Fruit fly (Drosophila melanogaster) whole organism: ENCODE data around the gene CG6966.
A peak's percentile ranks its signal among the peaks of the same experiment; 100 is the strongest.

Experiments used
- CG8478 ChIP-seq: fragments of >200 bp; optimal IDR thresholded peaks from 2 replicates; lab custom pipeline; 2018; ENCODE audit warnings: inconsistent platforms
- Dll ChIP-seq: fragments of >200 bp; optimal IDR thresholded peaks from 2 replicates; lab custom pipeline; 2017
- EcR ChIP-seq, 2 experiments: fragments of >200 bp; optimal IDR thresholded peaks; 2 replicates each; lab custom pipeline; 2017; ENCODE audit warnings: missing biosample characterization in 2 of 2, missing genetic modification characterization in 2 of 2, missing genetic modification reagents in 2 of 2
- pan ChIP-seq: fragments of >200 bp; optimal IDR thresholded peaks from 2 replicates; lab custom pipeline; 2017
- psq ChIP-seq: fragments of >200 bp; optimal IDR thresholded peaks from 2 replicates; lab custom pipeline; 2017
- usp ChIP-seq: fragments of >200 bp; optimal IDR thresholded peaks from 2 replicates; lab custom pipeline; 2017; ENCODE audit warnings: missing biosample characterization, missing genetic modification characterization, mixed read lengths

Gene CG6966

DNA sequence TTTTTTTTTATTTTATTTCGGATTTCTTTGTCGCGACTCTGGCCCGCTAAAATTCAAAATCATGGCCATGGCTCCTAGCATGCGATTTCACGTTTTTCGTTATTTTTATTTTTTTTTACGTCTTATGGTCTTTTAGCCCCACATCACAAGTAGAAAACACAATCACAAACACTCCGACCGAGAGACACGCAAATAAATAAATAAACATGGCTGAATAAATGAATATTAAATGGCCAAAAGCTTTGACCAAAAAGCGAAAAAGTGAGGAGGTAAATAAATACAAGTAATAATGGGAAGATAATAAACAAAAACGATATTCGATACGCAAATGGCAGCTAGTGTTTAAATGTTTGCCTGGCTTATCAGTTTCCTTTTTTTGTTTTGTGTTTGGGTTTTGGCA, 32.6 kb upstream of the CG6966 start:
- TF ChIP-seq CG8478 (lab: Kevin White, UChicago) = no peak
- no peak for TF ChIP-seq psq (lab: Kevin White, UChicago)
- TF ChIP-seq EcR (GFP tag; optimal IDR thresholded peaks at IDR 0.05; lab: Kevin White, UChicago) = no peak
- no peak for TF ChIP-seq Dll (lab: Kevin White, UChicago)
- no peak for TF ChIP-seq usp (GFP tag; lab: Kevin White, UChicago)
- no peak for TF ChIP-seq pan (lab: Kevin White, UChicago)

- TF ChIP-seq psq (lab: Kevin White, UChicago) (no peak), usp (GFP tag; lab: Kevin White, UChicago) (no peak), CG8478 (lab: Kevin White, UChicago) (no peak), EcR (GFP tag; optimal IDR thresholded peaks at IDR 0.05; lab: Kevin White, UChicago) (no peak), Dll (lab: Kevin White, UChicago) (no peak), pan (lab: Kevin White, UChicago) (no peak)
Observed at dm6 chr3R:15125796-15126195, 30.4 kb upstream of the CG6966 start.

- TF ChIP-seq EcR (GFP tag; optimal IDR thresholded peaks at IDR 0.05; lab: Kevin White, UChicago) (no peak), CG8478 (lab: Kevin White, UChicago) (no peak), usp (GFP tag; lab: Kevin White, UChicago) (no peak)
Observed at dm6 chr3R:15124559-15124958, 29.1 kb upstream of the CG6966 start.

dm6 chr3R:15123036-15123715, 27.7 kb upstream of the CG6966 start:
- TF ChIP-seq pan (lab: Kevin White, UChicago) = no peak
- no peak for TF ChIP-seq CG8478 (lab: Kevin White, UChicago)
- no peak for TF ChIP-seq psq (lab: Kevin White, UChicago)
- TF ChIP-seq Dll (lab: Kevin White, UChicago) = no peak
- TF ChIP-seq usp (GFP tag; lab: Kevin White, UChicago) = no peak
- no peak for TF ChIP-seq EcR (GFP tag; optimal IDR thresholded peaks at IDR 0.05; lab: Kevin White, UChicago)

DNA sequence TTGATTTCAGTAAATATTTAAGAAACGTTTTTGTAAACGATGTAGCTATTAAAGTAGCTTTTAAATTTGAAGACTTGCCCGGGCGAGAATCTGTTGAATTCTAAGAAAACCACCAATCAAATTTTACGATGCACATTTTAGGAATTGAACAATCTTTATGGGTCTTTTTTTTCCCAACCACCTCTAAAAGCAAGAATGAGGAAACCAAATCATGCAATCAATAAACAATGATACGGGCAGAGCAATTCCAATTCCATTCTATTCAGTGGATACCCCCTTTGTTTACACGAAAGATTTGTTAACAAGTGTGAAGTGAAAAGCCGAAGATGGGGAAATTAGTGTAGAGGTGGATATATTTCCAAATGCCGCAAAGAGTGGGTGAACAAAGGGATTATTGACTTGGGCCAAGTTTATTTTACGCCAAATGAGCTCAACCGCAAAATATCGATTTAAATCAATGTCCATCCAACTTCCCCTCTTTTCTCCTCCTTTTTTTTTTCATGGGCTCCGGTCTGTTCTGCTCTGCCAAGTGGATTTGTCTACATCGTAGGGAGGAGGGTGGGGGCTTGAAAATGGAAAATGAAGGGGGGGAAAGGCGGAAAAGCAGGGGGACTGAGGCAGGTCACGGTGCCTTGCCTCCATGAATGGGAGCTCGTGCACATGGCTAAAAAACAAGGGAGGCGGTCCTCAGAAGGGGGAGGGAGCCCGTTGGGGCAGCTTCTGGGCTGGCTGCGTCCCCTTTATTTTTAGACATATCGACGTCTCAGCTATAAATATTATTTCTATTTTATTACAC, 26.4 kb upstream of the CG6966 start:
- TF ChIP-seq CG8478 (lab: Kevin White, UChicago) = no peak
- no peak for TF ChIP-seq EcR (GFP tag; optimal IDR thresholded peaks at IDR 0.05; lab: Kevin White, UChicago)
- no peak for TF ChIP-seq pan (lab: Kevin White, UChicago)
- no peak for TF ChIP-seq psq (lab: Kevin White, UChicago)
- TF ChIP-seq usp (GFP tag; lab: Kevin White, UChicago) = no peak
- no peak for TF ChIP-seq Dll (lab: Kevin White, UChicago)

DNA sequence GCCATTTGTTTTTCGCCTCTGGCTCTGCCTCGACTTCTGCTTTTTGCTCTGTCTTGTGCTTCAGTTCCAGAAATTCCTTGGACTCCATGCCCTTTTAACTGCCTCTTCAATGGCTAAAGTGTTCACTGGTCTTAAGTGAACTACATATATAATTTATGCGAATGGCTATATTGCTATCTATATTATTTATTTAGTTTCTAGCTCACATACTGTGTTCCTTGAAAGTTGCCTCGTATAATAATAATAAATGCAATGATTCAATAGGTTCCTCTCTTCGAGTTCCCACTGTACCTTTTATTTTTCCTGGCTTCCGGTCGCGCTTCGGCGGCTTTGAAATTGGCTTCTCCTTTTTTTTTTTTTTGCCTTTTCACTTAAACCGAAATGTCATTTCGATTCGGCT, 24.3 kb upstream of the CG6966 start:
- no peak for TF ChIP-seq Dll (lab: Kevin White, UChicago)
- no peak for TF ChIP-seq CG8478 (lab: Kevin White, UChicago)
- TF ChIP-seq EcR (GFP tag; optimal IDR thresholded peaks at IDR 0.05; lab: Kevin White, UChicago) = no peak
- no peak for TF ChIP-seq psq (lab: Kevin White, UChicago)
- TF ChIP-seq pan (lab: Kevin White, UChicago) = no peak
- TF ChIP-seq usp (GFP tag; lab: Kevin White, UChicago) = no peak

dm6 chr3R:15117765-15118164, 22.3 kb upstream of the CG6966 start:
- TF ChIP-seq pan (lab: Kevin White, UChicago) = no peak
- TF ChIP-seq usp (GFP tag; lab: Kevin White, UChicago) = no peak
- TF ChIP-seq EcR (GFP tag; optimal IDR thresholded peaks at IDR 0.05; lab: Kevin White, UChicago) = no peak
- no peak for TF ChIP-seq CG8478 (lab: Kevin White, UChicago)
- TF ChIP-seq Dll (lab: Kevin White, UChicago) = no peak
- no peak for TF ChIP-seq psq (lab: Kevin White, UChicago)

DNA sequence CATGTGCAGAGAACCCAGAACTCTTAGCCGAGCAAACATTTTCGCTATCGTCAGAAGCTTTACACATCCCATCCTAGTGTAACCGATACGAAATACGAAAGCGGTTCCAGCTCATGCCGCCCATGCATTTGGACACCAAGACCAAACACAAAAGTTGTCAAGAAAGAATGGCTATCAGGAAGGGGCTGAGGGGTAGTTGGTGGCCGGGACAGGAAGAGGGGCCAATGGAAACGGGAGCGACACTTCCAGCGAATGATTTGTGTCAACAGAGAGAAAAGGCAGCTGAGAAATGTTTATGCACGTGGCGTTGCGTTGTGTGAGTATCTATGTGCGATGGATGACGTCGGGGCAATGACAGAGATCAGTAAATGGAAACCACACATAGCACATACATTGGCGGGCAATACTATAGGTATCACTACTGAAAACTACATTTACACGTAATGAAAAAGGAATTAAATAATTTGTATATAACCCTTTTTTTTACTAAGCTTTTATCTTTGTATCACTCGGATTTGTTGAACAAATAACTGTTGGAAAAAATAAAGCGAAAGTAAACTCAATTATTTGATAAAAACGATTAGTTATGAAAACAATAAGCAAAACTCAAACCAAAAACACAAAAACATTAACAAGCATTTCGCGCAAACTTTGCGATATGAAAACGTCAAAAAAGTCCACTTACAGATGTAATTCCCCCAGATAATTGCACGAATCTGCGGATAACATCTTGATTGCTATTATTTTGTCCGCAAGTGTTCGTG, 19.2 kb upstream of the CG6966 start:
- TF ChIP-seq CG8478 (lab: Kevin White, UChicago) (no peak), Dll (lab: Kevin White, UChicago) (no peak), pan (lab: Kevin White, UChicago) (no peak), psq (lab: Kevin White, UChicago) (no peak), EcR (GFP tag; optimal IDR thresholded peaks at IDR 0.05; lab: Kevin White, UChicago) (peak in 1 of 2 experiments; percentile 21)

DNA sequence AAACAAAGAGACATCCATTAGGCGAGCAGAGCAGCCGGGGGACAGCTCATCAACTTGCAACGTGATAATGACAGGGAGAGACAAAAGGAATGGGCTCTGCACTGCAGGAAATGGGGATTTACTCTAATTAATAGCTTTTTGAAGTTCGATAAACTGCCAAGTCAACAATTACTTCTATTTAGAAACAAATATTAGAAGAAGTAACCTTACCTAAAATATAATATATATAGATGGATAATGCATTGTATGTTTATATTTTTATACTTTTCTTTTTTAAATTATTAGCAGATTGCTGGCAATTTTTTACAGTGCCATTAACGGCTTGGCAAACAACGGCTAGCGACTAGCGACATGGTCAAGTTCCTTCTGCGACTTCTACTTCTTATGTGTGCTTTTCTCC, 18.2 kb upstream of the CG6966 start:
- TF ChIP-seq psq (lab: Kevin White, UChicago) = no peak
- no peak for TF ChIP-seq pan (lab: Kevin White, UChicago)
- TF ChIP-seq usp (GFP tag; lab: Kevin White, UChicago) = no peak
- no peak for TF ChIP-seq Dll (lab: Kevin White, UChicago)
- TF ChIP-seq EcR (GFP tag; optimal IDR thresholded peaks at IDR 0.05; lab: Kevin White, UChicago) = no peak
- no peak for TF ChIP-seq CG8478 (lab: Kevin White, UChicago)

DNA sequence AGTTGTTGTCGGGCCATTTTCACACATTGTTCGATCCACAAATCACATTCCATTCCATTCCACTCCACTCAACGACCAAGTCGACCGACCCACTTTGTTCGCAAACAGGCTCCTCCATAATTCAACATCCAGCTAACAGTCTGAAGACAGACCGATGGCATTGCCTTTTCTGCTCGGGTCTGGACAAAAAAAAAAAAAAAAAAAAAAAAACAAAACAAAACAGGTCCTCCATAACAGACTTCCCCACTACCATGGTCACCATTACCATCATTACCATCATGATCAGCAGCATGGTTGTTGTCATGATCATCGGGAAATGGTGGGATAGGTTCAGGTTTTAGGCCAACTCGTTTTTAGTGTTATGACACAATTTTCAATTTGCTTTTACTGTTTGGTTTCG, 16.8 kb upstream of the CG6966 start:
- no peak for TF ChIP-seq EcR (GFP tag; optimal IDR thresholded peaks at IDR 0.05; lab: Kevin White, UChicago)
- TF ChIP-seq Dll (lab: Kevin White, UChicago) = no peak
- no peak for TF ChIP-seq pan (lab: Kevin White, UChicago)
- TF ChIP-seq psq (lab: Kevin White, UChicago) = no peak
- TF ChIP-seq CG8478 (lab: Kevin White, UChicago) = no peak
- no peak for TF ChIP-seq usp (GFP tag; lab: Kevin White, UChicago)
